Worm (Caenorhabditis elegans): ENCODE results near the gene sams-4.
A peak's percentile ranks its signal among the peaks of the same experiment; 100 is the strongest.

Gene sams-4

ce11 chrIV:5847986-5848707 lies 2.0 kb upstream of the sams-4 start, which contains the start of gene sams-3 (continued):
- TF ChIP-seq C04F5.9 (tag; optimal IDR thresholded peaks at IDR 0.05) (no peak), sup-37 (GFP tag; optimal IDR thresholded peaks at IDR 0.05) (no peak), nhr-84 (tag; optimal IDR thresholded peaks at IDR 0.05) (no peak), ceh-63 (GFP tag; optimal IDR thresholded peaks at IDR 0.05) (no peak), hlh-17 (GFP tag; optimal IDR thresholded peaks at IDR 0.05; ENCODE audit: borderline replicate concordance) (no peak), unc-130 (tag; optimal IDR thresholded peaks at IDR 0.05) (peak; percentile 53), lin-39 (tag; optimal IDR thresholded peaks at IDR 0.05) (peak; percentile 57), aly-2 (tag; optimal IDR thresholded peaks at IDR 0.05) (no peak), efl-1 (optimal IDR thresholded peaks at IDR 0.05) (peak; percentile 41 to 65), efl-1 (GFP tag; optimal IDR thresholded peaks at IDR 0.05 in 1 of 2) (peak; percentile 62 to 94), lir-3 (tag; optimal IDR thresholded peaks at IDR 0.05; ENCODE audit: poor library complexity) (no peak), snpc-4 (tag; optimal IDR thresholded peaks at IDR 0.05) (no peak), nhr-20 (tag; optimal IDR thresholded peaks at IDR 0.05) (peak; percentile 44), aha-1 (tag; optimal IDR thresholded peaks at IDR 0.05) (no peak), swsn-7 (tag; optimal IDR thresholded peaks at IDR 0.05) (peak; percentile 57), sptf-1 (tag; optimal IDR thresholded peaks at IDR 0.05) (no peak), dsc-1 (tag; optimal IDR thresholded peaks at IDR 0.05) (peak; percentile 8), pax-3 (tag; optimal IDR thresholded peaks at IDR 0.05) (no peak), lin-14 (GFP tag; optimal IDR thresholded peaks at IDR 0.05) (no peak), vab-15 (tag; optimal IDR thresholded peaks at IDR 0.05) (no peak), nhr-237 (tag; optimal IDR thresholded peaks at IDR 0.05) (no peak), nhr-11 (tag; optimal IDR thresholded peaks at IDR 0.05) (no peak), nhr-77 (tag; optimal IDR thresholded peaks at IDR 0.05) (no peak), mef-2 (tag; optimal IDR thresholded peaks at IDR 0.05) (no peak), unc-62 (GFP tag; optimal IDR thresholded peaks at IDR 0.05) (no peak), ceh-8 (GFP tag; optimal IDR thresholded peaks at IDR 0.05) (no peak), lin-15B (tag; optimal IDR thresholded peaks at IDR 0.05) (no peak), fkh-10 (GFP tag; optimal IDR thresholded peaks at IDR 0.05) (no peak), C34B4.2 (tag; optimal IDR thresholded peaks at IDR 0.05) (no peak), efl-3 (GFP tag; optimal IDR thresholded peaks at IDR 0.05) (no peak), nhr-19 (GFP tag; conservative IDR thresholded peaks at IDR 0.05) (peak; percentile 51), ceh-82 (tag; optimal IDR thresholded peaks at IDR 0.05) (peak in 2 of 3 experiments; percentile 16 to 46), nhr-28 (tag; optimal IDR thresholded peaks at IDR 0.05) (no peak), Y116A8C.19 (tag; optimal IDR thresholded peaks at IDR 0.05; ENCODE audit: borderline replicate concordance) (no peak), egl-27 (tag; optimal IDR thresholded peaks at IDR 0.05) (no peak), tbx-2 (tag; optimal IDR thresholded peaks at IDR 0.05) (peak; percentile 96), blmp-1 (tag; optimal IDR thresholded peaks at IDR 0.05) (peak; percentile 15), snu-23 (GFP tag; optimal IDR thresholded peaks at IDR 0.05) (peak; percentile 64), nhr-85 (tag) (peak; percentile 78), C16A3.4 (tag; optimal IDR thresholded peaks at IDR 0.05) (peak; percentile 27), ces-1 (GFP tag; optimal IDR thresholded peaks at IDR 0.05) (no peak)

ce11 chrIV:5842905-5843304 lies 3.3 kb downstream of the sams-4 start:
- no peak for TF ChIP-seq lin-15B (tag; optimal IDR thresholded peaks at IDR 0.05)
- no peak for TF ChIP-seq C34B4.2 (tag; optimal IDR thresholded peaks at IDR 0.05)
- TF ChIP-seq lsy-2 (tag; optimal IDR thresholded peaks at IDR 0.05) = no peak
- TF ChIP-seq tlp-1 (tag; optimal IDR thresholded peaks at IDR 0.05) = no peak
- no peak for TF ChIP-seq efl-1 (optimal IDR thresholded peaks at IDR 0.05)
- TF ChIP-seq efl-1 (GFP tag; optimal IDR thresholded peaks at IDR 0.05 in 1 of 2) = peak in 1 of 2 experiments; percentile 58
- no peak for TF ChIP-seq lin-13 (GFP tag; optimal IDR thresholded peaks at IDR 0.05)
